Worm (Caenorhabditis elegans) whole organism, midembryonic: ENCODE measurements around the gene slc-17.4.

Source experiments
- ref-1 ChIP-seq: fragments of 200-800 bp; sonication (Bioruptor generic); conservative IDR thresholded peaks from 2 replicates; pipeline ENCODE4 v1.3.6; 2022; ENCODE audit warnings: missing genetic modification reagents, missing genetic modification characterization, missing compliant biosample characterization
- tab-1 ChIP-seq: fragments of 200-800 bp; sonication (Bioruptor generic); IDR thresholded peaks from 2 replicates; pipeline ENCODE4 v1.3.6; 2022; ENCODE audit warnings: missing genetic modification characterization, missing compliant biosample characterization

- TF ChIP-seq tab-1 (no peak), ref-1 (no peak)
Observed at ce11 chrIV:17247184-17247583, 44.3 kb downstream of the slc-17.4 start.
